Worm (Caenorhabditis elegans) whole organism, midembryonic: ENCODE data around the gene F22E5.9.
"Not testable (repeated sequence)": the region's sequence is repeated elsewhere in the genome, so short reads cannot be mapped to it uniquely, and the experiment has no call there.

Experiments
- med-1 ChIP-seq: sonication (generic microtip); optimal IDR thresholded peaks from 2 replicates; lab custom pipeline; 2017; ENCODE audit warnings: missing genetic modification characterization, mild to moderate bottlenecking, missing compliant biosample characterization, antibody characterized with exemption, missing genetic modification reagents; ENCODE audit not compliant: insufficient read depth
- ztf-23 ChIP-seq: fragments of 200-800 bp; sonication (Bioruptor generic); IDR thresholded peaks from 2 replicates; pipeline ENCODE4 v1.3.6; 2022; ENCODE audit warnings: missing genetic modification reagents, missing genetic modification characterization, missing compliant biosample characterization

- not testable (repeated sequence) for TF ChIP-seq ztf-23 (GFP tag; lab: Robert Waterston, UW); med-1
These were observed 38.0 kb upstream of the F22E5.9 start, which contains the start of gene F33H12.1 for ce11 chrII:2600176-2600575.
